Fruit fly (Drosophila melanogaster) whole organism, embryonic: Measurements from ENCODE around the gene CG11436.

ENCODE experiments used
- CG10209 ChIP-seq: fragments of 200-800 bp; sonication (Bioruptor generic); optimal IDR thresholded peaks from 3 replicates; lab custom pipeline; 2017; ENCODE audit warnings: missing biosample characterization, mild to moderate bottlenecking, missing genetic modification characterization, missing genetic modification reagents
- CG10321 ChIP-seq: fragments of 200-800 bp; sonication (Bioruptor generic); IDR thresholded peaks from 2 replicates; pipeline ENCODE4 v1.3.6; 2022; ENCODE audit warnings: missing biosample characterization, missing genetic modification characterization
- CG11560 ChIP-seq: fragments of 200-800 bp; sonication (Bioruptor generic); IDR thresholded peaks from 3 replicates; pipeline ENCODE4 v1.3.6; 2022; ENCODE audit warnings: missing biosample characterization, missing genetic modification characterization
- CG11695 ChIP-seq: fragments of 200-800 bp; sonication (Bioruptor generic); IDR thresholded peaks from 3 replicates; pipeline ENCODE4 v1.3.6; 2022; ENCODE audit warnings: missing biosample characterization, missing genetic modification characterization
- CG13287 ChIP-seq: fragments of 200-800 bp; sonication (Bioruptor generic); IDR thresholded peaks from 2 replicates; pipeline ENCODE4 v1.3.6; 2022; ENCODE audit warnings: missing biosample characterization, missing genetic modification characterization; ENCODE audit not compliant: partially characterized antibody
- CG13424 ChIP-seq: fragments of 200-800 bp; sonication (Bioruptor generic); optimal IDR thresholded peaks from 2 replicates; lab custom pipeline; 2019; ENCODE audit warnings: missing biosample characterization, mild to moderate bottlenecking, missing genetic modification characterization, moderate library complexity
- CG15601 ChIP-seq: fragments of 200-800 bp; sonication (Bioruptor generic); optimal IDR thresholded peaks from 3 replicates; lab custom pipeline; 2019; ENCODE audit warnings: missing biosample characterization, mild to moderate bottlenecking, missing genetic modification characterization, moderate library complexity
- CG15696 ChIP-seq: fragments of 200-800 bp; sonication (Bioruptor generic); optimal IDR thresholded peaks from 2 replicates; lab custom pipeline; 2019; ENCODE audit warnings: missing biosample characterization, mild to moderate bottlenecking, missing genetic modification characterization, moderate library complexity
- CG16815 ChIP-seq: fragments of 200-800 bp; sonication (Bioruptor generic); optimal IDR thresholded peaks from 3 replicates; lab custom pipeline; 2017; ENCODE audit warnings: missing biosample characterization, mild to moderate bottlenecking, missing genetic modification characterization
- CG16863 ChIP-seq: fragments of 200-800 bp; sonication (Bioruptor generic); optimal IDR thresholded peaks from 3 replicates; lab custom pipeline; 2016; ENCODE audit warnings: missing biosample characterization, missing genetic modification characterization
- CG17328 ChIP-seq: fragments of 200-800 bp; sonication (Bioruptor generic); IDR thresholded peaks from 2 replicates; pipeline ENCODE4 v1.3.6; 2022; ENCODE audit warnings: missing biosample characterization, missing genetic modification characterization
- CG17829 ChIP-seq: fragments of 200-800 bp; optimal IDR thresholded peaks from 2 replicates; lab custom pipeline; 2019; ENCODE audit warnings: missing biosample characterization, mild to moderate bottlenecking, missing genetic modification characterization, moderate library complexity
- CG2202 ChIP-seq: fragments of 200-800 bp; sonication (Bioruptor generic); optimal IDR thresholded peaks from 2 replicates; lab custom pipeline; 2018; ENCODE audit warnings: missing biosample characterization, mild to moderate bottlenecking, missing genetic modification characterization
- CG2678 ChIP-seq: fragments of 200-800 bp; sonication (Bioruptor generic); optimal IDR thresholded peaks from 3 replicates; lab custom pipeline; 2019; ENCODE audit warnings: missing biosample characterization, mild to moderate bottlenecking, missing genetic modification characterization, moderate library complexity
- CG31441 ChIP-seq: fragments of 200-800 bp; sonication (Bioruptor generic); IDR thresholded peaks from 2 replicates; pipeline ENCODE4 v1.3.6; 2022; ENCODE audit warnings: missing biosample characterization, missing genetic modification characterization
- CG3163 ChIP-seq: fragments of 200-800 bp; sonication (Bioruptor generic); optimal IDR thresholded peaks from 3 replicates; lab custom pipeline; 2016; ENCODE audit warnings: missing biosample characterization, missing genetic modification characterization
- CG3407 ChIP-seq: fragments of 200-800 bp; sonication (Bioruptor generic); optimal IDR thresholded peaks from 2 replicates; lab custom pipeline; 2018; ENCODE audit warnings: missing biosample characterization, mild to moderate bottlenecking, missing genetic modification characterization
- CG34422 ChIP-seq: fragments of 200-800 bp; sonication (Bioruptor generic); IDR thresholded peaks from 3 replicates; pipeline ENCODE4 v1.3.6; 2022; ENCODE audit warnings: missing biosample characterization, missing genetic modification characterization
- CG4328 ChIP-seq: fragments of 200-800 bp; sonication (Bioruptor generic); optimal IDR thresholded peaks from 3 replicates; lab custom pipeline; 2017; ENCODE audit warnings: missing biosample characterization, missing genetic modification reagents, missing genetic modification characterization
- CG6654 ChIP-seq: fragments of 200-800 bp; sonication (Bioruptor generic); optimal IDR thresholded peaks from 2 replicates; lab custom pipeline; 2017; ENCODE audit warnings: missing biosample characterization, mild to moderate bottlenecking, missing genetic modification characterization
- CG6813 ChIP-seq: fragments of 200-800 bp; sonication (Bioruptor generic); optimal IDR thresholded peaks from 2 replicates; lab custom pipeline; 2017; ENCODE audit warnings: missing biosample characterization, missing genetic modification characterization, mild to moderate bottlenecking, moderate library complexity, missing genetic modification reagents
- CG7839 ChIP-seq: fragments of 200-800 bp; sonication (Bioruptor generic); optimal IDR thresholded peaks from 3 replicates; lab custom pipeline; 2018; ENCODE audit warnings: missing biosample characterization, mild to moderate bottlenecking, missing genetic modification characterization, moderate library complexity
- CG7928 ChIP-seq: fragments of 200-800 bp; sonication (Bioruptor generic); optimal IDR thresholded peaks from 2 replicates; lab custom pipeline; 2017; ENCODE audit warnings: missing biosample characterization, mild to moderate bottlenecking, missing genetic modification characterization
- CHES-1-like ChIP-seq: fragments of 200-800 bp; sonication (Bioruptor generic); optimal IDR thresholded peaks from 2 replicates; lab custom pipeline; 2016; ENCODE audit warnings: missing biosample characterization, missing genetic modification characterization
- Chrac-16 ChIP-seq: fragments of 200-800 bp; sonication (Bioruptor generic); optimal IDR thresholded peaks from 3 replicates; lab custom pipeline; 2016; ENCODE audit warnings: missing biosample characterization, missing genetic modification characterization
- D19A ChIP-seq: fragments of 200-800 bp; optimal IDR thresholded peaks from 3 replicates; lab custom pipeline; 2019; ENCODE audit warnings: missing biosample characterization, mild to moderate bottlenecking, missing genetic modification characterization, moderate library complexity
- Dek ChIP-seq: fragments of 200-800 bp; sonication (Bioruptor generic); optimal IDR thresholded peaks from 3 replicates; lab custom pipeline; 2019; ENCODE audit warnings: missing biosample characterization, mild to moderate bottlenecking, missing genetic modification characterization, moderate library complexity
- Dip2 ChIP-seq: fragments of 200-800 bp; sonication (Bioruptor generic); IDR thresholded peaks from 2 replicates; pipeline ENCODE4 v1.3.6; 2022; ENCODE audit warnings: missing biosample characterization, missing genetic modification characterization
- Doc2 ChIP-seq: fragments of 200-800 bp; sonication (Bioruptor generic); IDR thresholded peaks from 2 replicates; pipeline ENCODE4 v1.3.6; 2022; ENCODE audit warnings: missing biosample characterization, missing genetic modification characterization
- Doc3 ChIP-seq: fragments of 200-800 bp; sonication (Bioruptor generic); IDR thresholded peaks from 3 replicates; pipeline ENCODE4 v1.3.6; 2022; ENCODE audit warnings: missing biosample characterization, missing genetic modification characterization; ENCODE audit not compliant: partially characterized antibody
- Elba2 ChIP-seq: fragments of 200-800 bp; sonication (Bioruptor generic); optimal IDR thresholded peaks from 3 replicates; lab custom pipeline; 2016; ENCODE audit warnings: missing biosample characterization, missing genetic modification characterization
- GATAe ChIP-seq: fragments of 200-800 bp; sonication (Bioruptor generic); conservative IDR thresholded peaks from 2 replicates; pipeline ENCODE4 v1.3.6; 2022; ENCODE audit warnings: missing biosample characterization, missing genetic modification characterization
- Hsf ChIP-seq: fragments of 200-800 bp; sonication (Bioruptor generic); optimal IDR thresholded peaks from 3 replicates; lab custom pipeline; 2016; ENCODE audit warnings: missing biosample characterization, missing genetic modification characterization
- Lpt ChIP-seq: fragments of >200 bp; optimal IDR thresholded peaks from 2 replicates; lab custom pipeline; 2018; ENCODE audit warnings: missing biosample characterization, missing genetic modification characterization
- Neu2 ChIP-seq: fragments of 200-800 bp; sonication (Bioruptor generic); optimal IDR thresholded peaks from 3 replicates; lab custom pipeline; 2016; ENCODE audit warnings: missing biosample characterization, missing genetic modification characterization, borderline replicate concordance
- bowl ChIP-seq: fragments of 200-800 bp; sonication (Bioruptor generic); IDR thresholded peaks from 2 replicates; pipeline ENCODE4 v1.3.6; 2022; ENCODE audit warnings: missing biosample characterization, missing genetic modification characterization
- chif ChIP-seq, 2 experiments: fragments of 200-800 bp; sonication (Bioruptor generic); optimal IDR thresholded peaks; 3 replicates each; lab custom pipeline; 2016; ENCODE audit warnings: missing biosample characterization in 2 of 2, missing genetic modification characterization in 2 of 2
- chm ChIP-seq: fragments of 200-800 bp; sonication (Bioruptor generic); IDR thresholded peaks from 2 replicates; pipeline ENCODE4 v1.3.6; 2022; ENCODE audit warnings: missing biosample characterization, missing genetic modification characterization
- danr ChIP-seq: fragments of 200-800 bp; sonication (Bioruptor generic); IDR thresholded peaks from 2 replicates; pipeline ENCODE4 v1.3.6; 2022; ENCODE audit warnings: missing biosample characterization, missing genetic modification characterization
- fd64A ChIP-seq: fragments of 200-800 bp; sonication (Bioruptor generic); optimal IDR thresholded peaks from 3 replicates; lab custom pipeline; 2018; ENCODE audit warnings: missing biosample characterization, mild to moderate bottlenecking, missing genetic modification characterization
- gsb ChIP-seq: fragments of 200-800 bp; sonication (Bioruptor generic); IDR thresholded peaks from 2 replicates; pipeline ENCODE4 v1.3.6; 2022; ENCODE audit warnings: missing biosample characterization, missing genetic modification characterization
- nerfin-1 ChIP-seq: fragments of 200-800 bp; sonication (Bioruptor generic); optimal IDR thresholded peaks from 3 replicates; lab custom pipeline; 2019; ENCODE audit warnings: missing biosample characterization, mild to moderate bottlenecking, missing genetic modification characterization, moderate library complexity
- p53 ChIP-seq: fragments of 200-800 bp; sonication (Bioruptor generic); optimal IDR thresholded peaks from 2 replicates; lab custom pipeline; 2016; ENCODE audit warnings: missing biosample characterization, missing genetic modification characterization
- pan ChIP-seq, 4 experiments: fragments of >200 bp in 3 of 4; fragments of 200-800 bp in 1 of 4; sonication (Bioruptor generic) in 1 of 4; optimal IDR thresholded peaks in 3 of 4; IDR thresholded peaks in 1 of 4; 2 replicates each; pipeline versions ENCODE4 v1.3.6 to Lab custom; 2017 to 2022; ENCODE audit warnings: missing biosample characterization in 2 of 4, missing genetic modification characterization in 2 of 4, mixed read lengths in 1 of 4
- phol ChIP-seq: fragments of 200-800 bp; sonication (Bioruptor generic); optimal IDR thresholded peaks from 3 replicates; lab custom pipeline; 2018; ENCODE audit warnings: missing biosample characterization, mild to moderate bottlenecking, missing genetic modification characterization, moderate library complexity
- prd ChIP-seq, 3 experiments: fragments of >200 bp in 2 of 3; fragments of 200-800 bp in 1 of 3; sonication (Bioruptor generic) in 1 of 3; optimal IDR thresholded peaks in 2 of 3; IDR thresholded peaks in 1 of 3; 2 replicates in 2 of 3; 3 replicates in 1 of 3; pipeline versions ENCODE4 v1.3.6 to Lab custom; 2017 to 2022; ENCODE audit warnings: missing biosample characterization in 1 of 3, missing genetic modification characterization in 1 of 3
- sim ChIP-seq: fragments of 200-800 bp; sonication (Bioruptor generic); IDR thresholded peaks from 2 replicates; pipeline ENCODE4 v1.3.6; 2022; ENCODE audit warnings: missing biosample characterization, missing genetic modification characterization
- tio ChIP-seq: fragments of 200-800 bp; sonication (Bioruptor generic); optimal IDR thresholded peaks from 2 replicates; lab custom pipeline; 2017; ENCODE audit warnings: missing biosample characterization, missing genetic modification characterization, inconsistent platforms
- vvl ChIP-seq: fragments of 200-800 bp; sonication (Bioruptor generic); IDR thresholded peaks from 2 replicates; pipeline ENCODE4 v1.3.6; 2022; ENCODE audit warnings: missing biosample characterization, missing genetic modification characterization

The CG11436 gene

DNA sequence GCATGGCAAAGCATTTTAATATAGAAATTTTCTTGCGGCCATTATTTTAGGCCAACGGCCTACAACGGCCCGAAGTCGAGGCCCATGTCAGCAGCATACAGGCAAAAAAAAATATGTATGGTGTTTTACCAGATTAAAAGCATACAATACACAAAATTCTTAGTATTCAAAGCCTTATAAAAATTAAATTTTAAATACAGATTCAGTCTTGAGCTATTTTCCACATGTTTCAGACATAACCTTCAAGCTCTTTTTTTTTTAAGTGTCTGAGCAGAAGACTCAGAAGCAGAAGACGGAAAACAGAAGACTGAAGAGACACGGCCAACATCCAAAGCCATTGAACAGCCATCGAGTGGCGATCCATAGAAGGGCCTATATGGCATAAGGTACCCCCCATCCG is 30.1 kb upstream of the CG11436 start (continued):
- peak; percentile 41 for TF ChIP-seq CG17328
- no peak for TF ChIP-seq Dek (tag; lab: Kevin White, UChicago)
- TF ChIP-seq CG34422 (GFP tag; lab: Robert Waterston, UW), result peak; percentile 34; the same call in 1 of the 3 replicates
- 0 out of 2 replicates have a peak, but pooled peaks have one; percentile 24 for TF ChIP-seq danr (GFP tag; lab: Robert Waterston, UW)
- no peak for TF ChIP-seq Elba2 (GFP tag; lab: Kevin White, UChicago)
- TF ChIP-seq CG3407 (GFP tag; lab: Kevin White, UChicago), result peak; percentile 9
- peak; percentile 50 for TF ChIP-seq CG13424
- peak; percentile 6 for TF ChIP-seq Hsf (GFP tag; lab: Kevin White, UChicago)
- TF ChIP-seq Neu2 (GFP tag; lab: Kevin White, UChicago), result no peak
- no peak for TF ChIP-seq prd (optimal IDR thresholded peaks at IDR 0.05; lab: Kevin White, UChicago)
- TF ChIP-seq prd (GFP tag; IDR thresholded peaks at IDR 0.05; lab: Robert Waterston, UW), result peak; percentile 69; the same call in 2 of the 3 replicates
- peak; percentile 61 for TF ChIP-seq CG7839 (tag; lab: Kevin White, UChicago)
- no peak for TF ChIP-seq Doc2 (GFP tag; lab: Robert Waterston, UW)
- TF ChIP-seq CG11560 (tag; lab: Robert Waterston, UW), result no peak
- TF ChIP-seq Dip2, result no peak
- no peak for TF ChIP-seq bowl
- peak; percentile 3 for TF ChIP-seq CG6813 (GFP tag; lab: Kevin White, UChicago)
- peak; percentile 10 for TF ChIP-seq tio (GFP tag; lab: Kevin White, UChicago)
- TF ChIP-seq CG10209 (GFP tag; lab: Kevin White, UChicago), result peak; percentile 11
- 0 out of 2 replicates have a peak, but pooled peaks have one; percentile 8 for TF ChIP-seq chm (GFP tag; lab: Robert Waterston, UW)
- peak; percentile 61 for TF ChIP-seq CG2678 (tag; lab: Kevin White, UChicago)
- TF ChIP-seq CG11695, result 0 out of 3 replicates have a peak, but pooled peaks have one; percentile 30
- no peak for TF ChIP-seq CG10321
- peak; percentile 32 for TF ChIP-seq D19A (tag; lab: Kevin White, UChicago)
- TF ChIP-seq Doc3 (GFP tag; lab: Robert Waterston, UW), result no peak
- TF ChIP-seq CG16863 (GFP tag; lab: Kevin White, UChicago), result peak; percentile 30
- TF ChIP-seq nerfin-1 (tag; lab: Kevin White, UChicago), result peak; percentile 13
- no peak for TF ChIP-seq CG7928 (GFP tag; lab: Kevin White, UChicago)
- peak; percentile 27 for TF ChIP-seq CG17829
- TF ChIP-seq GATAe (GFP tag; lab: Robert Waterston, UW), result no peak
- TF ChIP-seq Lpt (GFP tag; lab: Kevin White, UChicago), result no peak
- no peak for TF ChIP-seq CHES-1-like (GFP tag; lab: Kevin White, UChicago)
- peak; percentile 53; the same call in 1 of the 2 replicates for TF ChIP-seq CG31441 (GFP tag; lab: Robert Waterston, UW)
- peak; percentile 59 for TF ChIP-seq CG15601
- peak; percentile 51 for TF ChIP-seq vvl (GFP tag; lab: Robert Waterston, UW)
- peak; percentile 59 for TF ChIP-seq phol (tag; lab: Kevin White, UChicago)
- peak; percentile 17 for TF ChIP-seq CG16815
- TF ChIP-seq sim (GFP tag; lab: Robert Waterston, UW), result 0 out of 2 replicates have a peak, but pooled peaks have one; percentile 17
- peak in 1 of 2 experiments; percentile 28 for TF ChIP-seq chif (GFP tag; optimal IDR thresholded peaks at IDR 0.05; lab: Kevin White, UChicago)
- peak; percentile 27 for TF ChIP-seq CG6654
- TF ChIP-seq CG2202 (tag; lab: Kevin White, UChicago), result peak; percentile 41
- TF ChIP-seq fd64A (GFP tag; lab: Kevin White, UChicago), result no peak
- no peak for TF ChIP-seq p53 (GFP tag; lab: Kevin White, UChicago)
- no peak for TF ChIP-seq CG4328 (GFP tag; lab: Kevin White, UChicago)
- TF ChIP-seq pan (optimal IDR thresholded peaks at IDR 0.05; lab: Kevin White, UChicago), result no peak
- TF ChIP-seq pan (GFP tag; optimal IDR thresholded peaks at IDR 0.05 in 1 of 2, IDR thresholded peaks at IDR 0.05 in 1 of 2), result peak in 1 of 2 experiments; percentile 20
- no peak for TF ChIP-seq CG3163 (GFP tag; lab: Kevin White, UChicago)
- no peak for TF ChIP-seq CG13287 (GFP tag; lab: Robert Waterston, UW)
- peak; percentile 30 for TF ChIP-seq Chrac-16 (GFP tag; lab: Kevin White, UChicago)
- no peak for TF ChIP-seq gsb
- TF ChIP-seq CG15696, result peak; percentile 34
